Fruit fly (Drosophila melanogaster) whole organism, prepupa: ENCODE results near the gene CG42494.

Experiments used
- Blimp-1 ChIP-seq: fragments of 200-800 bp; sonication (Bioruptor generic); optimal IDR thresholded peaks from 3 replicates; lab custom pipeline; 2017; ENCODE audit warnings: missing biosample characterization, missing genetic modification characterization, mild to moderate bottlenecking, moderate library complexity, missing genetic modification reagents
- CG10631 ChIP-seq: fragments of 200-800 bp; sonication (Bioruptor generic); optimal IDR thresholded peaks from 2 replicates; lab custom pipeline; 2016; ENCODE audit warnings: missing biosample characterization, missing genetic modification characterization
- CG10669 ChIP-seq: fragments of 200-800 bp; sonication (Bioruptor generic); optimal IDR thresholded peaks from 3 replicates; lab custom pipeline; 2018; ENCODE audit warnings: missing biosample characterization, mild to moderate bottlenecking, missing genetic modification characterization, moderate library complexity
- CG11294 ChIP-seq: fragments of 200-800 bp; sonication (Bioruptor generic); IDR thresholded peaks from 2 replicates; pipeline ENCODE4 v1.3.6; 2022; ENCODE audit warnings: missing biosample characterization, missing genetic modification characterization
- CG11902 ChIP-seq: fragments of 200-800 bp; sonication (Bioruptor generic); optimal IDR thresholded peaks from 3 replicates; lab custom pipeline; 2016; ENCODE audit warnings: missing biosample characterization, missing genetic modification characterization
- CG15336 ChIP-seq: fragments of 200-800 bp; sonication (Bioruptor generic); IDR thresholded peaks from 2 replicates; pipeline ENCODE4 v1.3.6; 2022; ENCODE audit warnings: missing biosample characterization, missing genetic modification characterization
- CG1621 ChIP-seq: fragments of 200-800 bp; sonication (Bioruptor generic); optimal IDR thresholded peaks from 3 replicates; lab custom pipeline; 2018; ENCODE audit warnings: missing biosample characterization, mild to moderate bottlenecking, missing genetic modification characterization
- CG16779 ChIP-seq: fragments of 200-800 bp; sonication (Bioruptor generic); optimal IDR thresholded peaks from 3 replicates; lab custom pipeline; 2017; ENCODE audit warnings: missing biosample characterization, mild to moderate bottlenecking, missing genetic modification characterization
- CG3032 ChIP-seq: fragments of 200-800 bp; optimal IDR thresholded peaks from 2 replicates; lab custom pipeline; 2019; ENCODE audit warnings: missing biosample characterization, mild to moderate bottlenecking, missing genetic modification characterization, moderate library complexity
- CG31627 ChIP-seq: fragments of 200-800 bp; sonication (Bioruptor generic); optimal IDR thresholded peaks from 3 replicates; lab custom pipeline; 2016; ENCODE audit warnings: missing biosample characterization, missing genetic modification characterization
- CG32006 ChIP-seq: fragments of 200-800 bp; sonication (Bioruptor generic); optimal IDR thresholded peaks from 3 replicates; lab custom pipeline; 2017; ENCODE audit warnings: missing biosample characterization, mild to moderate bottlenecking, missing genetic modification characterization
- CG6276 ChIP-seq: fragments of 200-800 bp; sonication (Bioruptor generic); optimal IDR thresholded peaks from 2 replicates; lab custom pipeline; 2017; ENCODE audit warnings: missing biosample characterization, mild to moderate bottlenecking, missing genetic modification characterization
- CG6792 ChIP-seq: fragments of 200-800 bp; sonication (Bioruptor generic); optimal IDR thresholded peaks from 3 replicates; lab custom pipeline; 2016; ENCODE audit warnings: missing biosample characterization, missing genetic modification characterization
- CG6808 ChIP-seq: fragments of 200-800 bp; sonication (Bioruptor generic); optimal IDR thresholded peaks from 3 replicates; lab custom pipeline; 2017; ENCODE audit warnings: missing biosample characterization, missing genetic modification characterization, mild to moderate bottlenecking, moderate library complexity, missing genetic modification reagents
- CG6854 ChIP-seq: fragments of 200-800 bp; sonication (Bioruptor generic); optimal IDR thresholded peaks from 2 replicates; lab custom pipeline; 2017; ENCODE audit warnings: missing biosample characterization, mild to moderate bottlenecking, missing genetic modification characterization
- CG7368 ChIP-seq: fragments of 200-800 bp; sonication (Bioruptor generic); optimal IDR thresholded peaks from 3 replicates; lab custom pipeline; 2016; ENCODE audit warnings: missing biosample characterization, missing genetic modification characterization
- CG8119 ChIP-seq: fragments of 200-800 bp; sonication (Bioruptor generic); IDR thresholded peaks from 3 replicates; pipeline ENCODE4 v1.3.6; 2022; ENCODE audit warnings: missing biosample characterization, missing genetic modification characterization
- CG8632 ChIP-seq: fragments of 200-800 bp; sonication (Bioruptor generic); optimal IDR thresholded peaks from 3 replicates; lab custom pipeline; 2016; ENCODE audit warnings: missing biosample characterization, missing genetic modification characterization
- CG9139 ChIP-seq: fragments of 200-800 bp; sonication (Bioruptor generic); optimal IDR thresholded peaks from 3 replicates; lab custom pipeline; 2017; ENCODE audit warnings: missing biosample characterization, mild to moderate bottlenecking, missing genetic modification characterization
- Eip75B ChIP-seq: fragments of 200-800 bp; sonication (Bioruptor generic); optimal IDR thresholded peaks from 3 replicates; lab custom pipeline; 2016; ENCODE audit warnings: missing biosample characterization, missing genetic modification characterization
- Eip78C ChIP-seq: fragments of 200-800 bp; sonication (Bioruptor generic); peaks from one replicate; lab custom pipeline; 2016; ENCODE audit warnings: missing biosample characterization, missing genetic modification characterization
- Eip93F ChIP-seq: fragments of 200-800 bp; sonication (Bioruptor generic); optimal IDR thresholded peaks from 2 replicates; lab custom pipeline; 2016; ENCODE audit warnings: missing biosample characterization, mild to moderate bottlenecking, missing genetic modification characterization
- Ets96B ChIP-seq: fragments of 200-800 bp; optimal IDR thresholded peaks from 2 replicates; lab custom pipeline; 2019; ENCODE audit warnings: missing biosample characterization, mild to moderate bottlenecking, missing genetic modification characterization, moderate library complexity
- Gug ChIP-seq: fragments of 200-800 bp; sonication (Bioruptor generic); IDR thresholded peaks from 2 replicates; pipeline ENCODE4 v1.3.6; 2022; ENCODE audit warnings: missing biosample characterization, missing genetic modification characterization
- Hr38 ChIP-seq: sonication (Bioruptor generic); optimal IDR thresholded peaks from 2 replicates; lab custom pipeline; 2016; ENCODE audit warnings: missing biosample characterization, missing genetic modification characterization
- Hr39 ChIP-seq: fragments of 200-800 bp; sonication (Bioruptor generic); optimal IDR thresholded peaks from 2 replicates; lab custom pipeline; 2016; ENCODE audit warnings: missing biosample characterization, missing genetic modification characterization
- Hr4 ChIP-seq: fragments of 200-800 bp; sonication (Bioruptor generic); optimal IDR thresholded peaks from 3 replicates; lab custom pipeline; 2016; ENCODE audit warnings: missing biosample characterization, missing genetic modification characterization
- Lpt ChIP-seq: fragments of 200-800 bp; sonication (Bioruptor generic); optimal IDR thresholded peaks from 3 replicates; lab custom pipeline; 2016; ENCODE audit warnings: missing biosample characterization, missing genetic modification characterization
- Met ChIP-seq: fragments of 200-800 bp; sonication (Bioruptor generic); optimal IDR thresholded peaks from 3 replicates; lab custom pipeline; 2016; ENCODE audit warnings: missing biosample characterization, missing genetic modification characterization
- OdsH ChIP-seq: fragments of 200-800 bp; sonication (Bioruptor generic); optimal IDR thresholded peaks from 3 replicates; lab custom pipeline; 2016; ENCODE audit warnings: missing biosample characterization, missing genetic modification characterization
- Smox ChIP-seq: fragments of 200-800 bp; sonication (Bioruptor generic); optimal IDR thresholded peaks from 3 replicates; lab custom pipeline; 2016; ENCODE audit warnings: missing biosample characterization, missing genetic modification characterization
- Sox102F ChIP-seq: fragments of 200-800 bp; sonication (Bioruptor generic); optimal IDR thresholded peaks from 2 replicates; lab custom pipeline; 2016; ENCODE audit warnings: missing biosample characterization, mild to moderate bottlenecking, missing genetic modification characterization
- Sox14 ChIP-seq: fragments of 200-800 bp; sonication (Bioruptor generic); optimal IDR thresholded peaks from 3 replicates; lab custom pipeline; 2016; ENCODE audit warnings: missing biosample characterization, missing genetic modification characterization
- Sox15 ChIP-seq: fragments of 200-800 bp; sonication (Bioruptor generic); optimal IDR thresholded peaks from 3 replicates; lab custom pipeline; 2016; ENCODE audit warnings: missing biosample characterization, missing genetic modification characterization
- achi ChIP-seq: fragments of 200-800 bp; sonication (Bioruptor generic); optimal IDR thresholded peaks from 3 replicates; lab custom pipeline; 2016; ENCODE audit warnings: missing biosample characterization, missing genetic modification characterization
- acj6 ChIP-seq: fragments of 200-800 bp; sonication (Bioruptor generic); optimal IDR thresholded peaks from 3 replicates; lab custom pipeline; 2016; ENCODE audit warnings: missing biosample characterization, missing genetic modification characterization
- cyc ChIP-seq: fragments of 200-800 bp; sonication (Bioruptor generic); optimal IDR thresholded peaks from 3 replicates; lab custom pipeline; 2016; ENCODE audit warnings: missing biosample characterization, missing genetic modification characterization
- dac ChIP-seq: fragments of 200-800 bp; sonication (Bioruptor generic); optimal IDR thresholded peaks from 2 replicates; lab custom pipeline; 2017; ENCODE audit warnings: missing biosample characterization, mild to moderate bottlenecking, missing genetic modification characterization
- dsx ChIP-seq: fragments of 200-800 bp; optimal IDR thresholded peaks from 3 replicates; lab custom pipeline; 2019; ENCODE audit warnings: missing biosample characterization, mild to moderate bottlenecking, missing genetic modification characterization, moderate library complexity; ENCODE audit not compliant: poor library complexity, severe bottlenecking
- eg ChIP-seq: fragments of 200-800 bp; sonication (Bioruptor generic); IDR thresholded peaks from 3 replicates; pipeline ENCODE4 v1.3.6; 2022; ENCODE audit warnings: missing biosample characterization, missing genetic modification characterization
- esn ChIP-seq: fragments of 200-800 bp; sonication (Bioruptor generic); optimal IDR thresholded peaks from 2 replicates; lab custom pipeline; 2016; ENCODE audit warnings: missing biosample characterization, mild to moderate bottlenecking, missing genetic modification characterization, moderate library complexity
- lz ChIP-seq: fragments of 200-800 bp; sonication (Bioruptor generic); optimal IDR thresholded peaks from 3 replicates; lab custom pipeline; 2016; ENCODE audit warnings: missing biosample characterization, missing genetic modification characterization
- net ChIP-seq: fragments of 200-800 bp; sonication (Bioruptor generic); optimal IDR thresholded peaks from 3 replicates; lab custom pipeline; 2016; ENCODE audit warnings: missing biosample characterization, missing genetic modification characterization
- pdm3 ChIP-seq: fragments of 200-800 bp; sonication (Bioruptor generic); optimal IDR thresholded peaks from 3 replicates; lab custom pipeline; 2016; ENCODE audit warnings: missing biosample characterization, missing genetic modification characterization
- salr ChIP-seq, 2 experiments: fragments of 200-800 bp; sonication (Bioruptor generic); optimal IDR thresholded peaks; 3 replicates each; lab custom pipeline; 2016 to 2018; ENCODE audit warnings: missing biosample characterization in 2 of 2, missing genetic modification characterization in 2 of 2, mild to moderate bottlenecking in 1 of 2
- spab ChIP-seq: fragments of 200-800 bp; sonication (Bioruptor generic); optimal IDR thresholded peaks from 2 replicates; lab custom pipeline; 2017; ENCODE audit warnings: missing biosample characterization, mild to moderate bottlenecking, missing genetic modification characterization, missing genetic modification reagents
- ss ChIP-seq, 2 experiments: fragments of 200-800 bp; sonication (Bioruptor generic); optimal IDR thresholded peaks; 2 replicates in 1 of 2; 3 replicates in 1 of 2; lab custom pipeline; 2017 to 2018; ENCODE audit warnings: mild to moderate bottlenecking in 2 of 2, missing biosample characterization in 2 of 2, missing genetic modification characterization in 2 of 2, moderate library complexity in 1 of 2
- svp ChIP-seq: fragments of 200-800 bp; sonication (Bioruptor generic); peaks from one replicate; lab custom pipeline; 2016; ENCODE audit warnings: missing biosample characterization, missing genetic modification characterization
- topi ChIP-seq: fragments of 200-800 bp; sonication (Bioruptor generic); optimal IDR thresholded peaks from 3 replicates; lab custom pipeline; 2016; ENCODE audit warnings: missing biosample characterization, missing genetic modification characterization
- vri ChIP-seq: fragments of 200-800 bp; sonication (Bioruptor generic); optimal IDR thresholded peaks from 3 replicates; lab custom pipeline; 2016; ENCODE audit warnings: missing biosample characterization, mild to moderate bottlenecking, missing genetic modification characterization

The CG42494 gene

DNA sequence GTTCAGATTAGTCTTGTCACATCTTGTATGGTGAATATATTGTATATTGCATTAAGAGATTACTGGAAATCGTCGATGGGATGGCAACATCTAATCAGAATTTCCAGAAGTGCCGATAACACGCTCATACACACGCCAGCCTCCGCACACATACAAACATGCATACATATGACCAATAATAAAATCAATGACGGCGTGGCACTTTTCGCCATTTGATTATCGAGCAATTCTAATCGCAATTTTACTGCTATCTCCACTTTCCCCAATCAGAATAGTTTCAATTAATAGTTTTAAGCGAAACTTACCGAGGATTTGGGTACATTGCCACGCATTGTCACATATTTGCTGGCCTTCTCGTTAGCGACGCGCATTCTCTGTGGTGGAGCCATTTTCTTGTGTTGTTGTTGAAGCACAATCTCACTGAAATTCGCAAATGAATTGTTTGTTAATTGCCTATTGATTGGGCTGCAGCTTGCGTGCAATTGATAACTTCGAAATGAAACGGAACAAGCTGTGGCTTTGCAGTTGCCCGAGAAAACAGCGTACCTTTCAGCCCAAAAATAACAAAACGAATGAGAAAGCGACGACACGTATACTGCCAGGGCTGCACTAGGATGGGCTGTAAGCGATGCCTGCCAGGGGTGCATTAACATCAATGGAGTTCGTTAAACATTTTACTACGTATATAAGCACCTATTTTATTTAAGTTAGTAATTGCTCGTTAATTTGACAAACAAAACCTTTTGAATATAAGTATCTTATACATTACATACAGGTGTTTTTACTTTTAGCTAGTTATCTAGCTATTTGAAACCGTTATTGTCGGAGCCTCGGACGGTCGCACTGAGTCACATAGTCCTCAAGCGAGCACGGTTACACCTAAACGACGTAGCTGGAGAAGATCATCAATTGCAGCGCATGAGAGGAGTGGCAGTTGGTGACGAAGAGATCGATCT is 14.5 kb downstream of the CG42494 start, which contains the start of the genes CG32276 and gry:
Gene CG32276, minus strand, starts transcription at position 601 of the 956 bp plus-strand sequence.
Gene gry, plus strand, starts transcription at position 644 of the 956 bp plus-strand sequence.
- peak; percentile 86 for TF ChIP-seq svp (GFP tag; lab: Kevin White, UChicago)
- peak; percentile 78 for TF ChIP-seq Eip93F (GFP tag; lab: Kevin White, UChicago)
- TF ChIP-seq pdm3: no peak
- TF ChIP-seq Eip75B: no peak
- peak; percentile 81 for TF ChIP-seq cyc (GFP tag; lab: Kevin White, UChicago)
- TF ChIP-seq net (GFP tag; lab: Kevin White, UChicago): no peak
- peak; percentile 78 for TF ChIP-seq CG6792 (GFP tag; lab: Kevin White, UChicago)
- TF ChIP-seq CG7368 (GFP tag; lab: Kevin White, UChicago): no peak
- no peak for TF ChIP-seq CG32006
- peak; percentile 63 for TF ChIP-seq CG11902 (GFP tag; lab: Kevin White, UChicago)
- TF ChIP-seq Blimp-1 (GFP tag; lab: Kevin White, UChicago): peak; percentile 38
- TF ChIP-seq salr (GFP tag; optimal IDR thresholded peaks at IDR 0.05; lab: Kevin White, UChicago): no peak
- TF ChIP-seq dsx (GFP tag; lab: Kevin White, UChicago): no peak
- TF ChIP-seq OdsH: no peak
- peak; percentile 45; the same call in 1 of the 2 replicates for TF ChIP-seq CG15336 (GFP tag; lab: Robert Waterston, UW)
- TF ChIP-seq Smox (GFP tag; lab: Kevin White, UChicago): no peak
- TF ChIP-seq CG11294 (GFP tag; lab: Robert Waterston, UW): peak; percentile 22; the same call in 1 of the 2 replicates
- TF ChIP-seq Sox102F (GFP tag; lab: Kevin White, UChicago): peak; percentile 75
- TF ChIP-seq CG1621 (tag; lab: Kevin White, UChicago): peak; percentile 48
- TF ChIP-seq Hr38: peak; percentile 0
- TF ChIP-seq CG6854 (GFP tag; lab: Kevin White, UChicago): peak; percentile 71
- no peak for TF ChIP-seq spab
- TF ChIP-seq CG9139: no peak
- TF ChIP-seq CG16779 (tag; lab: Kevin White, UChicago): peak; percentile 34
- no peak for TF ChIP-seq dac (GFP tag; lab: Kevin White, UChicago)
- TF ChIP-seq eg (GFP tag; lab: Robert Waterston, UW): peak; percentile 72
- no peak for TF ChIP-seq ss (GFP tag; optimal IDR thresholded peaks at IDR 0.05; lab: Kevin White, UChicago)
- no peak for TF ChIP-seq Sox14 (GFP tag; lab: Kevin White, UChicago)
- no peak for TF ChIP-seq Met (GFP tag; lab: Kevin White, UChicago)
- no peak for TF ChIP-seq vri (GFP tag; lab: Kevin White, UChicago)
- no peak for TF ChIP-seq CG10669 (GFP tag; lab: Kevin White, UChicago)
- no peak for TF ChIP-seq Ets96B (tag; lab: Kevin White, UChicago)
- TF ChIP-seq CG6808 (GFP tag; lab: Kevin White, UChicago): no peak
- TF ChIP-seq Eip78C (GFP tag; lab: Kevin White, UChicago): no peak
- peak; percentile 80 for TF ChIP-seq Hr39 (GFP tag; lab: Kevin White, UChicago)
- TF ChIP-seq CG6276 (GFP tag; lab: Kevin White, UChicago): no peak
- peak; percentile 78 for TF ChIP-seq CG31627 (GFP tag; lab: Kevin White, UChicago)
- no peak for TF ChIP-seq Lpt (GFP tag; lab: Kevin White, UChicago)
- TF ChIP-seq CG8632 (GFP tag; lab: Kevin White, UChicago): no peak
- peak; percentile 85 for TF ChIP-seq lz (GFP tag; lab: Kevin White, UChicago)
- no peak for TF ChIP-seq CG10631 (GFP tag; lab: Kevin White, UChicago)
- TF ChIP-seq achi (GFP tag; lab: Kevin White, UChicago): peak; percentile 60
- TF ChIP-seq Sox15 (GFP tag; lab: Kevin White, UChicago): peak; percentile 51
- TF ChIP-seq Hr4 (GFP tag; lab: Kevin White, UChicago): no peak
- TF ChIP-seq Gug: 0 out of 2 replicates have a peak, but pooled peaks have one; percentile 27
- peak; percentile 70 for TF ChIP-seq topi
- peak; percentile 73 for TF ChIP-seq acj6
- TF ChIP-seq CG3032 (tag; lab: Kevin White, UChicago): peak; percentile 75
- peak; percentile 77 for TF ChIP-seq esn
- TF ChIP-seq CG8119 (GFP tag; lab: Robert Waterston, UW): peak; percentile 32; the same call in 1 of the 3 replicates
